Fruit fly (Drosophila melanogaster): ENCODE measurements around the gene CG14292.
A peak's percentile ranks its signal among the peaks of the same experiment; 100 is the strongest.

Gene CG14292

dm6 chr3R:18905555-18905920 is at the start of gene CG14292:
Gene CG14292, minus strand, starts transcription at chr3R:18905655.
- no peak for TF ChIP-seq EcR (GFP tag; optimal IDR thresholded peaks at IDR 0.05)
- no peak for TF ChIP-seq CG8478 (optimal IDR thresholded peaks at IDR 0.05)
- no peak for TF ChIP-seq pan (optimal IDR thresholded peaks at IDR 0.05)
- TF ChIP-seq Dll (optimal IDR thresholded peaks at IDR 0.05) = no peak
- no peak for TF ChIP-seq psq (optimal IDR thresholded peaks at IDR 0.05)
- no peak for TF ChIP-seq usp (GFP tag; optimal IDR thresholded peaks at IDR 0.05)

- TF ChIP-seq psq (optimal IDR thresholded peaks at IDR 0.05) = no peak
- no peak for TF ChIP-seq CG8478 (optimal IDR thresholded peaks at IDR 0.05)
- TF ChIP-seq usp (GFP tag; optimal IDR thresholded peaks at IDR 0.05) = no peak
- TF ChIP-seq Dll (optimal IDR thresholded peaks at IDR 0.05) = no peak
- TF ChIP-seq pan (optimal IDR thresholded peaks at IDR 0.05) = no peak
- TF ChIP-seq EcR (GFP tag; optimal IDR thresholded peaks at IDR 0.05) = no peak
These were observed 44.4 kb upstream of the CG14292 start, which contains the start of gene CG43732 for dm6 chr3R:18949896-18950295. Gene CG43732, plus strand, starts transcription at chr3R:18950196.

DNA sequence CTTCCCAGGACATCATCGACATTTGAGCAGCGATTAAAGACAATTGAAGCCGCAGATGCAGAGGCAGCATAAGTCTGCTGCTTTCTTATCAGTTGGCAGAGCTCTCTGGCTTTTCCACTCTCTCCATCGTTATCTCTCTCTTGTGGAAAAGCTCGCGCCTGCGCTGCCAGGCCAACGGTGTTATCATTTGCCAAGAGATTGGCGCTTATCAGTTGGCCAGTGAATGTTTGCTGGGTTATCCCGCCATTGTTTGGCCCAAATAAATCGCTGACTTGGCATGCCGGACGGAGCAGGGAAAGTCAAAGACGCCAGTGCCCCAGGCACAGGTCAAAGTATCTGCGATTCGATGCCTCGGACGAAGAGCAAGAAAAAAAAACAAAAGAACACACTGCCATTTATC is 43.7 kb upstream of the CG14292 start:
- TF ChIP-seq usp (GFP tag; optimal IDR thresholded peaks at IDR 0.05) = no peak
- no peak for TF ChIP-seq psq (optimal IDR thresholded peaks at IDR 0.05)
- TF ChIP-seq CG8478 (optimal IDR thresholded peaks at IDR 0.05) = no peak
- no peak for TF ChIP-seq EcR (GFP tag; optimal IDR thresholded peaks at IDR 0.05)
- no peak for TF ChIP-seq pan (optimal IDR thresholded peaks at IDR 0.05)
- TF ChIP-seq Dll (optimal IDR thresholded peaks at IDR 0.05) = no peak

dm6 chr3R:18947307-18947706 is 41.9 kb upstream of the CG14292 start:
- no peak for TF ChIP-seq CG8478 (optimal IDR thresholded peaks at IDR 0.05)
- no peak for TF ChIP-seq EcR (GFP tag; optimal IDR thresholded peaks at IDR 0.05)
- no peak for TF ChIP-seq pan (optimal IDR thresholded peaks at IDR 0.05)
- no peak for TF ChIP-seq psq (optimal IDR thresholded peaks at IDR 0.05)
- no peak for TF ChIP-seq Dll (optimal IDR thresholded peaks at IDR 0.05)
- no peak for TF ChIP-seq usp (GFP tag; optimal IDR thresholded peaks at IDR 0.05)

- TF ChIP-seq usp (GFP tag; optimal IDR thresholded peaks at IDR 0.05) = no peak
- TF ChIP-seq CG8478 (optimal IDR thresholded peaks at IDR 0.05) = no peak
These were observed 26.3 kb upstream of the CG14292 start for dm6 chr3R:18931725-18932124.

dm6 chr3R:18928918-18929705 is 23.7 kb upstream of the CG14292 start, which contains the start of gene CG42613:
Gene CG42613, plus strand, starts transcription at chr3R:18929196.
- TF ChIP-seq usp (GFP tag; optimal IDR thresholded peaks at IDR 0.05) (no peak), Dll (optimal IDR thresholded peaks at IDR 0.05) (peak; percentile 6), pan (optimal IDR thresholded peaks at IDR 0.05) (no peak)

DNA sequence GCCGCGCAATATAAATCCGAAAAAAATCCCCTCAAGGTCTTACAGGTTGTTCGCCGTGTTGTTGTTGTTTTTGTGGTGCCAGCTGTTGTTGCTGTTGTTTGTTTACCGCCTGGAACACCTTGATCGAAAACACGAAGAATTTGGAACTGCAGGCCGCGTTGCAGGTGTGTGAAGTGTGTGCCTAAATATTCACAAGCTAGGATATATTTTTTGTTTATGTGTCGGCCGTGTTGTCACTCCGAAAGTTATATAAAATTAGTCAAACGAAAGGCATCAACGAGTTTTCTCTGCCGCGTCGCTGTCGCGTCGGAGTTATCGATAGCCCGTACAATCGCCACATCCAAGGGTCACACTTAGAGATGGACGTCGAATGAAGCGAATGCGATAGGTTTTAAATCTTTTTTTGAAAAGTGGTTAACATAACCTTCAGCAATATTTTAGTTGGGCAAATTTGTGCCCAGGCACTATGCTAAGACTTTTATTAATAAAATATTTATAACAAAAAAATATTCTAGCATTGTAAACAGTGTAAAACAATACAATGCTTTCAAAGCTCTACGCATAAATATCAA is 23.0 kb upstream of the CG14292 start, which contains the start of gene Mpc1:
Gene Mpc1 (minus strand): TSS at position 314 of the 572 bp plus-strand sequence.
- TF ChIP-seq pan (optimal IDR thresholded peaks at IDR 0.05) = no peak
- TF ChIP-seq EcR (GFP tag; optimal IDR thresholded peaks at IDR 0.05) = no peak

DNA sequence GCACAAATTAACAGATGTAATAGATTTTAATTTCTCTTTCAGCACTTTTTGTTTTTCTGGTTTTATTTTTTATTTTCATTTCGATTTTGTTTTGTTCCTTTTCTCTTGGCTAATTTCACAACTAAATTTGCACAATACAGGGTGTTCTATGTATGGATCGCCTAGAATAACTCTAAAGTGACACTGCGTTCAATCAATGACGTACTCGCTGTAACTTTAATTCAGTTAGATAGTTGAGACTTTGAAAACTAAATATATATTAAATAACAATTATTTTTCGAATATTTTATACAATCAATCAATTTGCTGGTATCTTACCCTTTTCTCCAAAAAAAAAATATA is 19.2 kb upstream of the CG14292 start:
- TF ChIP-seq pan (optimal IDR thresholded peaks at IDR 0.05) (no peak), Dll (optimal IDR thresholded peaks at IDR 0.05) (no peak), psq (optimal IDR thresholded peaks at IDR 0.05) (no peak), usp (GFP tag; optimal IDR thresholded peaks at IDR 0.05) (no peak), CG8478 (optimal IDR thresholded peaks at IDR 0.05) (no peak), EcR (GFP tag; optimal IDR thresholded peaks at IDR 0.05) (no peak)

DNA sequence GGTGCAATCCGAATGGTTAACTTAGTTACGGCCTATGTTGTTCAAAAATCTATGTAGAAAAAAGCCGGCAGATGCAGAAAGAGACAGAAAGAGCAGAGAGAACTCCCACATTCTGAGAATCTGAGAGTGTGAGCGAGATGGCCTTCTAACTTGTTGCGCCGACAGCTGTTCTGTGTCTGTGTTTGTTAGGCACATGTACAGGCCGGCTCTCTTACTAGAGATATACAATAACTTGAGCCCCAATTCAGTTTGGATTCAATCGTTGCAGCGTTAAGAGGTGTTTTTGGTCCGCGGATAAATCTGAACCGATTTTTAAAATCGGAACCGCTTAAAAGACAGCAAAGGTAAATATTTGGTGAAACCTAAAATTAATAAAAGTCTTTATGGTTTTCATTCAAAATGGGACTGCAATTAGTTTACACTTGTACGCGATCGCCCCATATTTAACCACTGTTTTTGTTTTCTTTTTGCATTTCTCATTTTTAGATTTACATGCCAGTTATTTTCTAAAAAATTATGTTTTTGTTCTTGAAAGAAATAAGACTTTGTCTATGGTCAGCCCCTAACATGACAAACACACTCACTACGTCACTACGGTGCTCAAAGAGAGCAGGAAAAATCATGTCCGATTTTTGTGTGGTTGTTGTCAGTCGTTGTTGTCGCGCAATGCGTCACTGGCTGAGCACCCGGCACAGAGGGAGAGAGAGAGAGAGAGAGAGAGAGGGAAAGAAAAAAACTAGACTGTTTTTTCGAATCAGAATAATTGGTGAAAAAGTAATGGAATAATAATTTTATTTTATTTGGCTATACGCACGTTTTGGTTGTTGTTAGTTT is 18.6 kb upstream of the CG14292 start:
- no peak for TF ChIP-seq Dll (optimal IDR thresholded peaks at IDR 0.05)
- no peak for TF ChIP-seq psq (optimal IDR thresholded peaks at IDR 0.05)
- no peak for TF ChIP-seq EcR (GFP tag; optimal IDR thresholded peaks at IDR 0.05)
- peak; percentile 70 for TF ChIP-seq CG8478 (optimal IDR thresholded peaks at IDR 0.05)

DNA sequence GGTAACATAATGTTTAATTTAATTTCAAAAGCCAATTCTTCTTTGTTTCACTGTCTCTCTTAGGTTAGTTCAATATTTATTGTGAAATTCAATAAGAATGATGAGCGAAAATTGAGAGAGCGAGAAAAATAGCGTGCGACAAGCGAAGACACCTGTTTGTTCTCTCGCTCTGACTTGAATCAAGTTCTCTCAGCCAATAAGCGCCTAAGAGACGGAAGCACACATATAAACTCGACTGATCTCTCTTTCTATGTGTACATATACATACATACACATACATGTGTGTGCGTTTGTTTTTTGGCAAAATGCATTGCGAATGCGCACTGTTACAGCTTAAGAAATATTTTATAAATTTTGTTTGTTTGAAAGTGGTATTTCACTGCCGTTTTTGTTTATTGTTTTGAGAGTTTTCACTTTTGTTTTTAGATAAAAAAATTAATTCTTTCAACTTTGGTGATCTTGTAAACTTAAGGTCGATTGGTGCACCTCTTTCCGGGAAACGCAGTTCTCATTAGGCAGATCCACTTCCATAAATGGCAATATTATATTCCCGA is 17.8 kb upstream of the CG14292 start:
- TF ChIP-seq EcR (GFP tag; optimal IDR thresholded peaks at IDR 0.05) (no peak), CG8478 (optimal IDR thresholded peaks at IDR 0.05) (peak; percentile 62), usp (GFP tag; optimal IDR thresholded peaks at IDR 0.05) (no peak), psq (optimal IDR thresholded peaks at IDR 0.05) (no peak), Dll (optimal IDR thresholded peaks at IDR 0.05) (no peak), pan (optimal IDR thresholded peaks at IDR 0.05) (no peak)

- TF ChIP-seq Dll (optimal IDR thresholded peaks at IDR 0.05) (no peak), CG8478 (optimal IDR thresholded peaks at IDR 0.05) (no peak), usp (GFP tag; optimal IDR thresholded peaks at IDR 0.05) (no peak), pan (optimal IDR thresholded peaks at IDR 0.05) (no peak), EcR (GFP tag; optimal IDR thresholded peaks at IDR 0.05) (no peak), psq (optimal IDR thresholded peaks at IDR 0.05) (no peak)
These were observed 13.5 kb upstream of the CG14292 start for dm6 chr3R:18918872-18919339.
